Worm (Caenorhabditis elegans) whole organism, late embryonic: ENCODE data around the gene mog-5.
A peak's percentile ranks its signal among the peaks of the same experiment; 100 is the strongest.

Source experiments
- ceh-34 ChIP-seq: sonication (generic microtip); optimal IDR thresholded peaks from 2 replicates; lab custom pipeline; 2016; ENCODE audit warnings: mild to moderate bottlenecking, missing genetic modification characterization, missing compliant biosample characterization
- hlh-30 ChIP-seq: sonication (generic microtip); optimal IDR thresholded peaks from 2 replicates; lab custom pipeline; 2017; ENCODE audit warnings: antibody characterized with exemption, missing genetic modification characterization, missing compliant biosample characterization; ENCODE audit not compliant: insufficient read depth
- nhr-11 ChIP-seq: fragments of 150-350 bp; optimal IDR thresholded peaks from 2 replicates; lab custom pipeline; 2014; ENCODE audit warnings: missing biosample characterization, missing genetic modification characterization
- rnt-1 ChIP-seq: sonication (generic microtip); optimal IDR thresholded peaks from 2 replicates; lab custom pipeline; 2016; ENCODE audit warnings: missing genetic modification characterization, missing compliant biosample characterization
- sox-4 ChIP-seq: sonication (generic microtip); optimal IDR thresholded peaks from 2 replicates; lab custom pipeline; 2017; ENCODE audit warnings: mild to moderate bottlenecking, missing genetic modification characterization, inconsistent platforms, missing compliant biosample characterization

- TF ChIP-seq ceh-34 (tag; lab: Kevin White, UChicago) (peak; percentile 57), hlh-30 (tag; lab: Kevin White, UChicago) (peak; percentile 42), rnt-1 (tag; lab: Kevin White, UChicago) (no peak), nhr-11 (tag; lab: Kevin White, UChicago) (no peak), sox-4 (tag; lab: Kevin White, UChicago) (no peak)
Observed at ce11 chrII:5373275-5374047, 25.9 kb upstream of the mog-5 start, which contains the start of the genes agt-2 and F09E5.3.
